Worm (Caenorhabditis elegans) whole organism, L1 larva: ENCODE data around the gene R04D3.2.

Experiments used
- C04F5.9 ChIP-seq: sonication (generic microtip); optimal IDR thresholded peaks from 2 replicates; lab custom pipeline; 2016; ENCODE audit warnings: missing genetic modification characterization, missing compliant biosample characterization
- F16B12.6 ChIP-seq: fragments of 150-350 bp; optimal IDR thresholded peaks from 2 replicates; lab custom pipeline; 2014; ENCODE audit warnings: missing biosample characterization, missing genetic modification characterization
- ceh-8 ChIP-seq: fragments of 200-800 bp; sonication (Bioruptor generic); optimal IDR thresholded peaks from 2 replicates; lab custom pipeline; 2018; ENCODE audit warnings: mild to moderate bottlenecking, missing genetic modification characterization, moderate library complexity, missing compliant biosample characterization
- ceh-88 ChIP-seq: fragments of 200-800 bp; sonication (Bioruptor generic); IDR thresholded peaks from 2 replicates; pipeline ENCODE4 v1.3.6; 2022; ENCODE audit warnings: missing genetic modification characterization, missing compliant biosample characterization
- ceh-90 ChIP-seq: sonication (generic microtip); optimal IDR thresholded peaks from 2 replicates; lab custom pipeline; 2016; ENCODE audit warnings: missing genetic modification characterization, missing compliant biosample characterization
- ces-1 ChIP-seq: fragments of 150-350 bp; optimal IDR thresholded peaks from 2 replicates; lab custom pipeline; 2014; ENCODE audit warnings: missing biosample characterization, missing genetic modification reagents, missing genetic modification characterization
- dsc-1 ChIP-seq: sonication (generic microtip); optimal IDR thresholded peaks from 2 replicates; lab custom pipeline; 2016; ENCODE audit warnings: mild to moderate bottlenecking, missing genetic modification characterization, missing compliant biosample characterization
- egl-13 ChIP-seq: sonication (generic microtip); optimal IDR thresholded peaks from 2 replicates; lab custom pipeline; 2016; ENCODE audit warnings: missing genotype, missing genetic modification reagents, missing genetic modification characterization, missing compliant biosample characterization
- elt-2 ChIP-seq: sonication (generic microtip); optimal IDR thresholded peaks from 2 replicates; lab custom pipeline; 2016; ENCODE audit warnings: missing genetic modification characterization, mild to moderate bottlenecking, inconsistent platforms, missing compliant biosample characterization, missing genetic modification reagents
- fkh-10 ChIP-seq: sonication (generic microtip); optimal IDR thresholded peaks from 2 replicates; lab custom pipeline; 2017; ENCODE audit warnings: missing biosample characterization, missing genetic modification reagents, missing genetic modification characterization
- fkh-4 ChIP-seq: sonication (generic microtip); optimal IDR thresholded peaks from 2 replicates; lab custom pipeline; 2016; ENCODE audit warnings: missing compliant biosample characterization, missing genetic modification characterization, borderline replicate concordance
- fkh-8 ChIP-seq: sonication (generic microtip); optimal IDR thresholded peaks from 2 replicates; lab custom pipeline; 2016; ENCODE audit warnings: mild to moderate bottlenecking, missing genetic modification characterization, missing compliant biosample characterization
- fos-1 ChIP-seq: fragments of 150-350 bp; optimal IDR thresholded peaks from 2 replicates; lab custom pipeline; 2014; ENCODE audit warnings: missing biosample characterization, missing genetic modification characterization
- irx-1 ChIP-seq: sonication (generic microtip); optimal IDR thresholded peaks from 2 replicates; lab custom pipeline; 2016; ENCODE audit warnings: missing genetic modification characterization, missing compliant biosample characterization
- isw-1 ChIP-seq: fragments of 200-800 bp; sonication (Bioruptor generic); IDR thresholded peaks from 2 replicates; pipeline ENCODE4 v1.3.6; 2022; ENCODE audit warnings: missing genetic modification characterization, missing compliant biosample characterization
- jun-1 ChIP-seq: fragments of 150-350 bp; optimal IDR thresholded peaks from 2 replicates; lab custom pipeline; 2014; ENCODE audit warnings: missing biosample characterization, missing genetic modification reagents, missing genetic modification characterization
- lin-14 ChIP-seq: fragments of 200-800 bp; sonication (Bioruptor generic); optimal IDR thresholded peaks from 2 replicates; lab custom pipeline; 2018; ENCODE audit warnings: mild to moderate bottlenecking, missing genetic modification characterization, moderate library complexity, missing compliant biosample characterization
- lin-15B ChIP-seq: fragments of 150-350 bp; sonication (generic microtip); optimal IDR thresholded peaks from 3 replicates; lab custom pipeline; 2014; ENCODE audit warnings: missing biosample characterization, missing genetic modification characterization
- lin-35 ChIP-seq, 2 experiments: fragments of 150-350 bp; optimal IDR thresholded peaks; 2 replicates each; lab custom pipeline; 2014; ENCODE audit warnings: missing biosample characterization in 2 of 2, missing genetic modification characterization in 2 of 2, missing genetic modification reagents in 2 of 2
- lin-39 ChIP-seq: fragments of 150-350 bp; optimal IDR thresholded peaks from 2 replicates; lab custom pipeline; 2014; ENCODE audit warnings: missing biosample characterization, missing genetic modification reagents, missing genetic modification characterization
- lir-3 ChIP-seq: sonication (generic microtip); optimal IDR thresholded peaks from 2 replicates; lab custom pipeline; 2016; ENCODE audit warnings: mild to moderate bottlenecking, missing genetic modification characterization, moderate library complexity, missing compliant biosample characterization; ENCODE audit not compliant: poor library complexity
- mdl-1 ChIP-seq, 2 experiments: fragments of 150-350 bp; optimal IDR thresholded peaks; 2 replicates each; lab custom pipeline; 2014 to 2017; ENCODE audit warnings: missing biosample characterization in 2 of 2, missing genetic modification characterization in 2 of 2, inconsistent platforms in 1 of 2
- mep-1 ChIP-seq: fragments of 150-350 bp; optimal IDR thresholded peaks from 2 replicates; lab custom pipeline; 2014; ENCODE audit warnings: missing biosample characterization, missing genetic modification characterization
- nhr-20 ChIP-seq: sonication (generic microtip); optimal IDR thresholded peaks from 2 replicates; lab custom pipeline; 2016; ENCODE audit warnings: mild to moderate bottlenecking, missing genetic modification characterization, missing compliant biosample characterization
- nhr-47 ChIP-seq: sonication (generic microtip); optimal IDR thresholded peaks from 2 replicates; lab custom pipeline; 2016; ENCODE audit warnings: mild to moderate bottlenecking, missing genetic modification characterization, moderate library complexity, missing compliant biosample characterization
- nhr-71 ChIP-seq: sonication (generic microtip); optimal IDR thresholded peaks from 2 replicates; lab custom pipeline; 2016; ENCODE audit warnings: mild to moderate bottlenecking, missing genetic modification characterization, moderate library complexity, missing compliant biosample characterization
- nhr-76 ChIP-seq: sonication (generic microtip); optimal IDR thresholded peaks from 2 replicates; lab custom pipeline; 2017; ENCODE audit warnings: missing biosample characterization, missing genetic modification characterization
- nhr-84 ChIP-seq: sonication (generic microtip); optimal IDR thresholded peaks from 2 replicates; lab custom pipeline; 2017; ENCODE audit warnings: missing biosample characterization, missing genetic modification characterization
- pag-3 ChIP-seq: sonication (generic microtip); optimal IDR thresholded peaks from 2 replicates; lab custom pipeline; 2017; ENCODE audit warnings: missing genetic modification characterization, mild to moderate bottlenecking, missing compliant biosample characterization, antibody characterized with exemption, borderline replicate concordance; ENCODE audit not compliant: insufficient read depth
- pax-3 ChIP-seq: fragments of 200-800 bp; sonication (Bioruptor generic); optimal IDR thresholded peaks from 2 replicates; lab custom pipeline; 2018; ENCODE audit warnings: mild to moderate bottlenecking, missing genetic modification characterization, moderate library complexity, missing compliant biosample characterization
- rnt-1 ChIP-seq: sonication (generic microtip); optimal IDR thresholded peaks from 2 replicates; lab custom pipeline; 2016; ENCODE audit warnings: mild to moderate bottlenecking, missing genetic modification characterization, moderate library complexity, missing compliant biosample characterization
- snpc-4 ChIP-seq: fragments of 150-350 bp; optimal IDR thresholded peaks from 2 replicates; lab custom pipeline; 2014; ENCODE audit warnings: missing biosample characterization, missing genetic modification characterization
- sup-37 ChIP-seq: fragments of 200-800 bp; sonication (Bioruptor generic); optimal IDR thresholded peaks from 2 replicates; lab custom pipeline; 2018; ENCODE audit warnings: mild to moderate bottlenecking, missing genetic modification characterization, missing compliant biosample characterization
- unc-86 ChIP-seq: sonication (generic microtip); optimal IDR thresholded peaks from 2 replicates; lab custom pipeline; 2016; ENCODE audit warnings: missing genetic modification characterization, missing compliant biosample characterization
- unc-98 ChIP-seq: fragments of 200-800 bp; sonication (Bioruptor generic); IDR thresholded peaks from 2 replicates; pipeline ENCODE4 v1.3.6; 2022; ENCODE audit warnings: missing genetic modification characterization, missing compliant biosample characterization
- ztf-11 ChIP-seq, 2 experiments: sonication (generic microtip); optimal IDR thresholded peaks; 2 replicates each; lab custom pipeline; 2016 to 2017; ENCODE audit warnings: missing genetic modification characterization in 2 of 2, missing biosample characterization in 1 of 2, missing compliant biosample characterization in 1 of 2
- ztf-4 ChIP-seq: fragments of 150-350 bp; optimal IDR thresholded peaks from 2 replicates; lab custom pipeline; 2014; ENCODE audit warnings: missing biosample characterization, missing genetic modification characterization

Gene R04D3.2

DNA sequence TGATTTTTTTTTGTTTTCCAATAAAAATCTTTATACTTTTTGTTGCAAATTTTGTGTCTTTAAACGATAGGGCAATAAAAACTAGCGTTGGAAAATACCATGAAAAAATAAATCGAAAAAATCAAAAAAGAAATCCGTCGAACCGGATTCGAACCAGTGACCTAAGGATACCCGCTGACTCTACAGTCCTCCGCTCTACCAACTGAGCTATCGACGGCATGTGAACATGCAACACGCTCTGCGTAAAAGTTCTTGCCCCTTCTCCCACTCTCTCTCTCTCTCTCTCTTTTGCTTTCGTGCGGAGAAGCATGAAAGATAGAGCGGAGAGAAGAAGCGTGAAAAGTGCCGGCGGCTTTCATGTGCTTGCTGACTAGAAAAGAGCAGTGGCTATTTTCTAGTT lies 21.9 kb downstream of the R04D3.2 start (continued):
- peak; percentile 54 for TF ChIP-seq jun-1 (tag; lab: Kevin White, UChicago)
- peak; percentile 43 for TF ChIP-seq fos-1
- peak; percentile 73 for TF ChIP-seq rnt-1
- no peak for TF ChIP-seq pax-3 (tag; lab: Kevin White, UChicago)
- no peak for TF ChIP-seq pag-3 (tag; lab: Kevin White, UChicago)
- no peak for TF ChIP-seq egl-13
- peak in 1 of 2 experiments; percentile 44 for TF ChIP-seq mdl-1 (tag; optimal IDR thresholded peaks at IDR 0.05; lab: Kevin White, UChicago)
- TF ChIP-seq nhr-76 (tag; lab: Kevin White, UChicago) = no peak
- TF ChIP-seq nhr-47 (tag; lab: Kevin White, UChicago) = peak; percentile 80
- TF ChIP-seq ztf-4 = no peak
- peak in 1 of 2 experiments; percentile 50 for TF ChIP-seq lin-35 (GFP tag; optimal IDR thresholded peaks at IDR 0.05; lab: Kevin White, UChicago)
- TF ChIP-seq lin-15B = no peak
- no peak for TF ChIP-seq unc-98 (GFP tag; lab: Robert Waterston, UW)
- TF ChIP-seq irx-1 (tag; lab: Kevin White, UChicago) = peak; percentile 11
- TF ChIP-seq ces-1 = no peak
- TF ChIP-seq fkh-8 = peak; percentile 12
- no peak for TF ChIP-seq lin-39 (tag; lab: Kevin White, UChicago)
- TF ChIP-seq lin-14 (GFP tag; lab: Kevin White, UChicago) = peak; percentile 52
- TF ChIP-seq nhr-20 (tag; lab: Kevin White, UChicago) = peak; percentile 68
- no peak for TF ChIP-seq C04F5.9 (tag; lab: Kevin White, UChicago)
- peak; percentile 44 for TF ChIP-seq unc-86 (tag; lab: Kevin White, UChicago)
- TF ChIP-seq fkh-10 (GFP tag; lab: Kevin White, UChicago) = no peak
- TF ChIP-seq fkh-4 (tag; lab: Kevin White, UChicago) = no peak
- TF ChIP-seq sup-37 (GFP tag; lab: Kevin White, UChicago) = no peak
- no peak for TF ChIP-seq ceh-90 (tag; lab: Kevin White, UChicago)
- no peak for TF ChIP-seq ceh-88 (GFP tag; lab: Robert Waterston, UW)
- peak; percentile 51 for TF ChIP-seq mep-1 (tag; lab: Kevin White, UChicago)
- peak; percentile 68 for TF ChIP-seq nhr-71 (tag; lab: Kevin White, UChicago)
- no peak for TF ChIP-seq ceh-8 (GFP tag; lab: Kevin White, UChicago)
- peak; percentile 79 for TF ChIP-seq dsc-1 (tag; lab: Kevin White, UChicago)

DNA sequence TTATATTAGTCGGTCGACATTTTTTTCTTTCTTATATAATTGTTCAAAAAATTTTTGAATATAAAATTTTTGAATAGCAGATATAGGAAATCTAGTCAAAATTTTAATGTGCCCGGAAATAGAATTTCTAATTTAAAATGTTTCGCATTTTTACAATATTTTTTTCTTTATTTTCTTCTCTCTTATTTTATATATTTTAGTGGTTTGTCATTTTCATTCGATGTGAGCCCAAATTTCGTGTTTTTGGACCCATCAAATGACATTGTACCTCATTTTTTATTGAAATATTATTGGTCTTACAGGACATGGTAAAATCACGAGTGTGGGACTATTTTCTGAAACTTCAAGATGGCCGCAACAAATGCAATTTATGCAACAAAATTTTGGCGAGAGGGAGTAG lies 24.2 kb downstream of the R04D3.2 start, which contains the start of gene K09A11.1:
TSS of gene K09A11.1 (plus strand) at position 301 of the 400 bp plus-strand sequence.
- TF ChIP-seq nhr-84 (tag; lab: Kevin White, UChicago) (no peak), F16B12.6 (tag; lab: Kevin White, UChicago) (no peak), fkh-8 (no peak), ztf-11 (tag; optimal IDR thresholded peaks at IDR 0.05; lab: Kevin White, UChicago) (no peak), fkh-10 (GFP tag; lab: Kevin White, UChicago) (no peak), isw-1 (GFP tag; lab: Robert Waterston, UW) (no peak), ceh-88 (GFP tag; lab: Robert Waterston, UW) (no peak), lir-3 (tag; lab: Kevin White, UChicago) (no peak)

DNA sequence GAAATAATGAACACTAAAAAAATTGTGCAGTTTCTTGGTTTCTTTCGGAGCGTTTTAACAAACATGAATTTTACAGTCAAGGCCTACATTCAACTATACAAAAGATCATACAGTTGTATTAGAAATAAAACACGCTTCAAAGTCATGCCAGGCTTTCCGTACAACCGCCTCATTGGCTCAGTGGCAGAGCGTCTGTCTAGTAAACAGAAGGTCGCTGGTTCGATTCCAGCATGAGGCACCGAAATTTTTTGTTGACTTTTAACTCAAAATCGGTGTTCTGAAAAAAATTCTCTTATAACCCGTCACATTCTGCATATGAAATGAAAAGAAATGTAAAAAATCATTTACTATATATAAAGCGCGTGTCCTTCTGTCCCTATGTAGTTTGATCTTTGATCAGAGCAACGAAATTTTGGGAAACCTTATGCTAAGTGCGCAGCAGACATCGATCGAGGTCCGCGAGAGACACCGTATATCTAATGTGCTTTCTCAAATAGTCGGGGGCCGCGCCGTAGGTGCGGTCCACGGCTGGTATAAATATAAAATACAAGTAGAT lies 25.3 kb downstream of the R04D3.2 start:
- TF ChIP-seq elt-2 (tag; lab: Kevin White, UChicago) (peak; percentile 0), snpc-4 (tag; lab: Kevin White, UChicago) (peak; percentile 11), nhr-71 (tag; lab: Kevin White, UChicago) (peak; percentile 8)
